Fruit fly (Drosophila melanogaster) whole organism, embryonic: ENCODE results near the gene CG13917.

Experiments used
- Adf1 ChIP-seq: fragments of 200-800 bp; sonication (Bioruptor generic); IDR thresholded peaks from 2 replicates; pipeline ENCODE4 v1.3.6; 2022; ENCODE audit warnings: missing biosample characterization, missing genetic modification characterization
- Aef1 ChIP-seq: fragments of 200-800 bp; sonication (Bioruptor generic); IDR thresholded peaks from 3 replicates; pipeline ENCODE4 v1.3.6; 2022; ENCODE audit warnings: missing biosample characterization, missing genetic modification characterization
- CG10979 ChIP-seq: fragments of 200-800 bp; sonication (Bioruptor generic); optimal IDR thresholded peaks from 2 replicates; lab custom pipeline; 2018; ENCODE audit warnings: missing biosample characterization, mild to moderate bottlenecking, missing genetic modification characterization, moderate library complexity
- CG18262 ChIP-seq: fragments of 200-800 bp; optimal IDR thresholded peaks from 3 replicates; lab custom pipeline; 2019; ENCODE audit warnings: missing biosample characterization, mild to moderate bottlenecking, missing genetic modification characterization, moderate library complexity
- CG2129 ChIP-seq: fragments of 200-800 bp; sonication (Bioruptor generic); IDR thresholded peaks from 2 replicates; pipeline ENCODE4 v1.3.6; 2022; ENCODE audit warnings: missing biosample characterization, missing genetic modification characterization; ENCODE audit not compliant: partially characterized antibody
- CG2678 ChIP-seq: fragments of 200-800 bp; sonication (Bioruptor generic); optimal IDR thresholded peaks from 3 replicates; lab custom pipeline; 2019; ENCODE audit warnings: missing biosample characterization, mild to moderate bottlenecking, missing genetic modification characterization, moderate library complexity
- CG2712 ChIP-seq: fragments of 200-800 bp; optimal IDR thresholded peaks from 3 replicates; lab custom pipeline; 2019; ENCODE audit warnings: missing biosample characterization, mild to moderate bottlenecking, missing genetic modification characterization, moderate library complexity
- CG31441 ChIP-seq: fragments of 200-800 bp; sonication (Bioruptor generic); IDR thresholded peaks from 2 replicates; pipeline ENCODE4 v1.3.6; 2022; ENCODE audit warnings: missing biosample characterization, missing genetic modification characterization
- CG32532 ChIP-seq: fragments of 200-800 bp; sonication (Bioruptor generic); IDR thresholded peaks from 2 replicates; pipeline ENCODE4 v1.3.6; 2022; ENCODE audit warnings: missing biosample characterization, missing genetic modification characterization
- CG4360 ChIP-seq: fragments of 200-800 bp; sonication (Bioruptor generic); IDR thresholded peaks from 2 replicates; pipeline ENCODE4 v1.3.6; 2022; ENCODE audit warnings: missing biosample characterization, missing genetic modification characterization
- CG4730 ChIP-seq: fragments of 200-800 bp; sonication (Bioruptor generic); IDR thresholded peaks from 2 replicates; pipeline ENCODE4 v1.3.6; 2022; ENCODE audit warnings: missing biosample characterization, missing genetic modification characterization
- CG5180 ChIP-seq: fragments of 200-800 bp; sonication (Bioruptor generic); optimal IDR thresholded peaks from 3 replicates; lab custom pipeline; 2017; ENCODE audit warnings: missing biosample characterization, missing genetic modification characterization, mild to moderate bottlenecking, moderate library complexity, missing genetic modification reagents
- CG7556 ChIP-seq: fragments of 200-800 bp; sonication (Bioruptor generic); optimal IDR thresholded peaks from 2 replicates; lab custom pipeline; 2017; ENCODE audit warnings: missing biosample characterization, mild to moderate bottlenecking, missing genetic modification characterization
- CG7987 ChIP-seq: fragments of 200-800 bp; sonication (Bioruptor generic); optimal IDR thresholded peaks from 2 replicates; lab custom pipeline; 2018; ENCODE audit warnings: missing biosample characterization, mild to moderate bottlenecking, missing genetic modification characterization, moderate library complexity
- CG8089 ChIP-seq: fragments of 200-800 bp; sonication (Bioruptor generic); optimal IDR thresholded peaks from 3 replicates; lab custom pipeline; 2016; ENCODE audit warnings: missing biosample characterization, missing genetic modification characterization
- CG9876 ChIP-seq: fragments of 200-800 bp; sonication (Bioruptor generic); optimal IDR thresholded peaks from 2 replicates; lab custom pipeline; 2016; ENCODE audit warnings: missing biosample characterization, missing genetic modification characterization
- CHES-1-like ChIP-seq: fragments of 200-800 bp; sonication (Bioruptor generic); optimal IDR thresholded peaks from 2 replicates; lab custom pipeline; 2016; ENCODE audit warnings: missing biosample characterization, missing genetic modification characterization
- Deaf1 ChIP-seq: fragments of 200-800 bp; optimal IDR thresholded peaks from 3 replicates; lab custom pipeline; 2019; ENCODE audit warnings: missing biosample characterization, mild to moderate bottlenecking, missing genetic modification characterization, moderate library complexity
- HmgZ ChIP-seq: fragments of 200-800 bp; sonication (Bioruptor generic); optimal IDR thresholded peaks from 2 replicates; lab custom pipeline; 2018; ENCODE audit warnings: missing biosample characterization, mild to moderate bottlenecking, missing genetic modification characterization
- MTF-1 ChIP-seq: fragments of 200-800 bp; sonication (Bioruptor generic); optimal IDR thresholded peaks from 2 replicates; lab custom pipeline; 2018; ENCODE audit warnings: missing biosample characterization, mild to moderate bottlenecking, missing genetic modification characterization, borderline replicate concordance
- Med ChIP-seq: fragments of 200-800 bp; sonication (Bioruptor generic); peaks from one replicate; lab custom pipeline; 2016; ENCODE audit warnings: missing biosample characterization, missing genetic modification characterization, mild to moderate bottlenecking, inconsistent platforms, moderate library complexity
- Nf-YA ChIP-seq: fragments of 200-800 bp; sonication (Bioruptor generic); IDR thresholded peaks from 2 replicates; pipeline ENCODE4 v1.3.6; 2022; ENCODE audit warnings: missing biosample characterization, missing genetic modification characterization
- Opbp ChIP-seq: fragments of 200-800 bp; sonication (Bioruptor generic); IDR thresholded peaks from 3 replicates; pipeline ENCODE4 v1.3.6; 2022; ENCODE audit warnings: missing biosample characterization, missing genetic modification characterization; ENCODE audit not compliant: partially characterized antibody
- Ravus ChIP-seq: fragments of 200-800 bp; sonication (Bioruptor generic); IDR thresholded peaks from 2 replicates; pipeline ENCODE4 v1.3.6; 2022; ENCODE audit warnings: missing biosample characterization, missing genetic modification characterization
- Stat92E ChIP-seq, 3 experiments: fragments of >200 bp in 2 of 3; fragments of 200-800 bp in 1 of 3; sonication (Bioruptor generic) in 1 of 3; optimal IDR thresholded peaks; 2 replicates each; lab custom pipeline; 2017 to 2019; ENCODE audit warnings: missing biosample characterization in 3 of 3, missing genetic modification characterization in 3 of 3, mild to moderate bottlenecking in 1 of 3, moderate library complexity in 1 of 3
- Vsx1 ChIP-seq: fragments of 200-800 bp; sonication (Bioruptor generic); optimal IDR thresholded peaks from 2 replicates; lab custom pipeline; 2017; ENCODE audit warnings: missing biosample characterization, mild to moderate bottlenecking, missing genetic modification characterization, missing genetic modification reagents
- ase ChIP-seq: fragments of 200-800 bp; sonication (Bioruptor generic); IDR thresholded peaks from 3 replicates; pipeline ENCODE4 v1.3.6; 2022; ENCODE audit warnings: missing biosample characterization, missing genetic modification characterization
- bbx ChIP-seq: fragments of 200-800 bp; sonication (Bioruptor generic); IDR thresholded peaks from 2 replicates; pipeline ENCODE4 v1.3.6; 2022; ENCODE audit warnings: missing biosample characterization, missing genetic modification characterization; ENCODE audit not compliant: partially characterized antibody
- bsh ChIP-seq, 2 experiments: fragments of 200-800 bp; sonication (Bioruptor generic); optimal IDR thresholded peaks; 2 replicates each; lab custom pipeline; 2017 to 2018; ENCODE audit warnings: mild to moderate bottlenecking in 2 of 2, missing biosample characterization in 2 of 2, missing genetic modification characterization in 2 of 2, moderate library complexity in 1 of 2
- ci ChIP-seq: fragments of 200-800 bp; sonication (Bioruptor generic); IDR thresholded peaks from 3 replicates; pipeline ENCODE4 v1.3.6; 2022; ENCODE audit warnings: missing biosample characterization, missing genetic modification characterization
- corto ChIP-seq: fragments of 200-800 bp; sonication (Bioruptor generic); optimal IDR thresholded peaks from 2 replicates; lab custom pipeline; 2016; ENCODE audit warnings: missing biosample characterization, mild to moderate bottlenecking, missing genetic modification characterization, moderate library complexity
- dm ChIP-seq: fragments of 200-800 bp; sonication (Bioruptor generic); optimal IDR thresholded peaks from 3 replicates; lab custom pipeline; 2016; ENCODE audit warnings: missing biosample characterization, missing genetic modification characterization
- insv ChIP-seq, 2 experiments: fragments of 200-800 bp; sonication (Bioruptor generic); optimal IDR thresholded peaks; 3 replicates each; lab custom pipeline; 2016 to 2018; ENCODE audit warnings: missing biosample characterization in 2 of 2, missing genetic modification characterization in 2 of 2
- jumu ChIP-seq: fragments of 200-800 bp; sonication (Bioruptor generic); optimal IDR thresholded peaks from 3 replicates; lab custom pipeline; 2016; ENCODE audit warnings: missing biosample characterization, missing genetic modification characterization
- kni ChIP-seq: fragments of 200-800 bp; sonication (Bioruptor generic); optimal IDR thresholded peaks from 3 replicates; lab custom pipeline; 2017; ENCODE audit warnings: mild to moderate bottlenecking, missing biosample characterization, missing genetic modification reagents, missing genetic modification characterization
- lab ChIP-seq: fragments of 200-800 bp; sonication (Bioruptor generic); optimal IDR thresholded peaks from 3 replicates; lab custom pipeline; 2017; ENCODE audit warnings: missing biosample characterization, missing genetic modification characterization, mild to moderate bottlenecking, moderate library complexity, missing genetic modification reagents
- lilli ChIP-seq: fragments of 200-800 bp; sonication (Bioruptor generic); optimal IDR thresholded peaks from 3 replicates; lab custom pipeline; 2016; ENCODE audit warnings: missing biosample characterization, missing genetic modification characterization
- nmo ChIP-seq: fragments of 200-800 bp; sonication (Bioruptor generic); optimal IDR thresholded peaks from 2 replicates; lab custom pipeline; 2018; ENCODE audit warnings: missing biosample characterization, mild to moderate bottlenecking, missing genetic modification characterization, moderate library complexity
- nom ChIP-seq: fragments of 200-800 bp; sonication (Bioruptor generic); optimal IDR thresholded peaks from 2 replicates; lab custom pipeline; 2017; ENCODE audit warnings: missing biosample characterization, missing genetic modification characterization, mild to moderate bottlenecking, moderate library complexity, missing genetic modification reagents
- pfk ChIP-seq: fragments of 200-800 bp; sonication (Bioruptor generic); optimal IDR thresholded peaks from 2 replicates; lab custom pipeline; 2018; ENCODE audit warnings: missing biosample characterization, mild to moderate bottlenecking, missing genetic modification characterization, moderate library complexity
- phol ChIP-seq: fragments of 200-800 bp; sonication (Bioruptor generic); optimal IDR thresholded peaks from 3 replicates; lab custom pipeline; 2018; ENCODE audit warnings: missing biosample characterization, mild to moderate bottlenecking, missing genetic modification characterization, moderate library complexity
- pros ChIP-seq: fragments of 200-800 bp; sonication (Bioruptor generic); optimal IDR thresholded peaks from 3 replicates; lab custom pipeline; 2019; ENCODE audit warnings: missing biosample characterization, mild to moderate bottlenecking, missing genetic modification characterization, moderate library complexity
- sens-2 ChIP-seq: fragments of 200-800 bp; sonication (Bioruptor generic); IDR thresholded peaks from 2 replicates; pipeline ENCODE4 v1.3.6; 2022; ENCODE audit warnings: missing biosample characterization, missing genetic modification characterization
- shn ChIP-seq: fragments of 200-800 bp; sonication (Bioruptor generic); optimal IDR thresholded peaks from 3 replicates; lab custom pipeline; 2016; ENCODE audit warnings: missing biosample characterization, missing genetic modification characterization
- tin ChIP-seq: fragments of 200-800 bp; sonication (Bioruptor generic); optimal IDR thresholded peaks from 3 replicates; lab custom pipeline; 2016; ENCODE audit warnings: missing biosample characterization, missing genetic modification characterization
- zen ChIP-seq: fragments of 200-800 bp; sonication (Bioruptor generic); optimal IDR thresholded peaks from 3 replicates; lab custom pipeline; 2018; ENCODE audit warnings: missing biosample characterization, mild to moderate bottlenecking, missing genetic modification characterization, moderate library complexity
- zf30C ChIP-seq: fragments of 200-800 bp; sonication (Bioruptor generic); optimal IDR thresholded peaks from 3 replicates; lab custom pipeline; 2018; ENCODE audit warnings: missing biosample characterization, mild to moderate bottlenecking, missing genetic modification characterization

Gene CG13917

DNA sequence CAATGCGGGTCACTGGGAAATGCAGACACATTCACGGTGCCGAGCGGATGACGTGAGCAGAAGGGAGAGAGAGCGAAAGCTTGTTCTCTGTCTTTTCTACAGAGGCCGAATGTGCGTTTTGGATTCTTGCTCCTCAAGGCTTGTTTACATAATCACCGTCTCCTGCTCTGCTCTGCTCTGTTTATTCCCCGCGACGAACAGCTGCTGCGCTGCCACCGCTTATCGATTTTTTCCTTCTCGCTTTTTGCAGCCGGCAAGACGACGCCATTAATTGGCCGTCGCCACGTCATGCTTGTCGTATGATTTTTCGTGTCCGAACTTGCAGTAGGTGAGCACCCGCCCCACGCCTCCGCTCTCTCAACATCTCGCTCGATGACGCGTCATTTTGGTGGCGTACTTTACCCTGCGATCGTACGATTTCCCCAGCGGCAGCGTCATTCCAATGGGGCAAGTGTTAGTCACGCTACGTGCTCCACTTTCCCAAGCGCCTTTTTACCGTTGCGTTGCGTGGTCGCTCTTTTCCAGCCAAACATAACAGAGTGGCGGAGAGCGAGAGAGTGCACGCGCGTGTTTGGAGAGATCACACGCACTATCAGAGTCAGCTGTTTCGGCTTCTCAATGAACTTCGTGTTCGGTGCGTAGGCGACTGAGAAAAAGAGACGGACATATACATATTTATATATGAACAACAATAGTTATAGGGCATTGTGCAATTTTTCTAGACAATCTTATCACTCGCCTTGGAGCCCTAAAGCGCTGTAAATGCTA, 30.0 kb upstream of the CG13917 start (continued):
- TF ChIP-seq ase (GFP tag; lab: Robert Waterston, UW) (no peak), Deaf1 (peak; percentile 83), kni (GFP tag; lab: Kevin White, UChicago) (peak; percentile 99), CG10979 (peak; percentile 19), Vsx1 (GFP tag; lab: Kevin White, UChicago) (peak; percentile 72), CG2129 (GFP tag; lab: Robert Waterston, UW) (no peak), lilli (GFP tag; lab: Kevin White, UChicago) (no peak), pfk (GFP tag; lab: Kevin White, UChicago) (peak; percentile 27), CG5180 (GFP tag; lab: Kevin White, UChicago) (peak; percentile 14), lab (GFP tag; lab: Kevin White, UChicago) (peak; percentile 31), corto (no peak), MTF-1 (GFP tag; lab: Kevin White, UChicago) (peak; percentile 7), bsh (GFP tag; optimal IDR thresholded peaks at IDR 0.05; lab: Kevin White, UChicago) (peak in 1 of 2 experiments; percentile 47), CG7556 (GFP tag; lab: Kevin White, UChicago) (no peak), Aef1 (GFP tag; lab: Robert Waterston, UW) (no peak), tin (GFP tag; lab: Kevin White, UChicago) (no peak), CG2712 (tag; lab: Kevin White, UChicago) (peak; percentile 21), Nf-YA (GFP tag; lab: Robert Waterston, UW) (no peak), CHES-1-like (GFP tag; lab: Kevin White, UChicago) (peak; percentile 29), zen (tag; lab: Kevin White, UChicago) (no peak), dm (GFP tag; lab: Kevin White, UChicago) (peak; percentile 42), CG4730 (GFP tag; lab: Robert Waterston, UW) (no peak), Stat92E (GFP tag; optimal IDR thresholded peaks at IDR 0.05; lab: Kevin White, UChicago) (peak in 1 of 3 experiments; percentile 22), phol (tag; lab: Kevin White, UChicago) (peak; percentile 68), Ravus (GFP tag; lab: Robert Waterston, UW) (no peak), CG4360 (GFP tag; lab: Robert Waterston, UW) (0 out of 2 replicates have a peak, but pooled peaks have one; percentile 22), pros (GFP tag; lab: Kevin White, UChicago) (peak; percentile 79), CG32532 (0 out of 2 replicates have a peak, but pooled peaks have one; percentile 4), CG9876 (GFP tag; lab: Kevin White, UChicago) (no peak), nom (GFP tag; lab: Kevin White, UChicago) (peak; percentile 71), nmo (no peak), insv (GFP tag; optimal IDR thresholded peaks at IDR 0.05; lab: Kevin White, UChicago) (no peak), bbx (GFP tag; lab: Robert Waterston, UW) (0 out of 2 replicates have a peak, but pooled peaks have one; percentile 6), Med (peak; percentile 75), CG18262 (peak; percentile 24), shn (GFP tag; lab: Kevin White, UChicago) (peak; percentile 42), HmgZ (peak; percentile 3), CG31441 (no peak), ci (peak; percentile 36; the same call in 1 of the 3 replicates), Adf1 (peak; percentile 63), sens-2 (GFP tag; lab: Robert Waterston, UW) (0 out of 2 replicates have a peak, but pooled peaks have one; percentile 5), jumu (peak; percentile 9), Opbp (GFP tag; lab: Robert Waterston, UW) (no peak; the same call in 2 of the 3 replicates), CG2678 (tag; lab: Kevin White, UChicago) (peak; percentile 0), CG8089 (GFP tag; lab: Kevin White, UChicago) (no peak), CG7987 (GFP tag; lab: Kevin White, UChicago) (peak; percentile 43), zf30C (GFP tag; lab: Kevin White, UChicago) (no peak)
